Worm (Caenorhabditis elegans) whole organism, late embryonic: ENCODE measurements around the gene ugt-44.

Experiments used
- C08G9.2 ChIP-seq: sonication (generic microtip); optimal IDR thresholded peaks from 2 replicates; lab custom pipeline; 2016; ENCODE audit warnings: mild to moderate bottlenecking, missing genetic modification characterization, moderate library complexity, missing compliant biosample characterization
- C38D4.7 ChIP-seq: fragments of 200-800 bp; sonication (Bioruptor generic); optimal IDR thresholded peaks from 2 replicates; lab custom pipeline; 2018; ENCODE audit warnings: mild to moderate bottlenecking, missing genetic modification characterization, moderate library complexity, missing compliant biosample characterization
- ets-4 ChIP-seq: sonication (generic microtip); optimal IDR thresholded peaks from 2 replicates; lab custom pipeline; 2016; ENCODE audit warnings: missing genetic modification characterization, missing compliant biosample characterization

DNA sequence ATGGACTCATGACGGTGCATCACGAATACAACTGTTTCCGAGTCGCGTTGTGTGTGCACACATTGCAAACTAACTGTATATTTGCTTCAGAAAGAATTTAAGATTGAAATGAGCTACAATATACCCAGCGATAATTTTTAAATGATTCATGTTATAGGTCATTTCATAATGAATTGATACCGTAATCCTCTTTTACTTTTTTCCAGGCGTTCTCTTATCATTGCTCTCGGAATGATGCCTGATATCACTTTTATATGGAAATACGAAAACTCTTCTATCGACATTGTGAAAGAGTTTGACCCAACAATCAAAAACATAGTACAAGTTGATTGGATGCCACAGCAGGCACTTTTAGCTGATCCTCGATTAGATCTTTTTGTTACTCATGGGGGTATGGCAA, 3.1 kb upstream of the ugt-44 start:
- no peak for TF ChIP-seq C08G9.2 (tag; lab: Kevin White, UChicago)
- TF ChIP-seq ets-4 (tag; lab: Kevin White, UChicago), result no peak
- no peak for TF ChIP-seq C38D4.7
